Fruit fly (Drosophila melanogaster): ENCODE measurements around the gene ZC3H3.
A peak's percentile ranks its signal among the peaks of the same experiment; 100 is the strongest.

The ZC3H3 gene

dm6 chr3L:8549183-8549890, 39.8 kb upstream of the ZC3H3 start (continued):
- no peak for TF ChIP-seq Opbp (GFP tag; IDR thresholded peaks at IDR 0.05; ENCODE audit: partially characterized antibody)
- peak; percentile 16; the same call in 1 of the 2 replicates for TF ChIP-seq onecut (GFP tag; IDR thresholded peaks at IDR 0.05)
- TF ChIP-seq CG15601 (tag; optimal IDR thresholded peaks at IDR 0.05) = peak; percentile 71
- TF ChIP-seq pnt (GFP tag; optimal IDR thresholded peaks at IDR 0.05) = peak; percentile 41
- TF ChIP-seq Sox100B (GFP tag; optimal IDR thresholded peaks at IDR 0.05) = peak; percentile 51
- TF ChIP-seq lola (GFP tag; optimal IDR thresholded peaks at IDR 0.05) = peak in 1 of 3 experiments; percentile 70
- TF ChIP-seq CG3847 (GFP tag; IDR thresholded peaks at IDR 0.05) = 0 out of 2 replicates have a peak, but pooled peaks have one; percentile 6
- TF ChIP-seq dpn (GFP tag; optimal IDR thresholded peaks at IDR 0.05) = peak; percentile 35 to 57
- peak; percentile 15 for TF ChIP-seq CG10147 (GFP tag; optimal IDR thresholded peaks at IDR 0.05)
- TF ChIP-seq dysf (GFP tag; IDR thresholded peaks at IDR 0.05) = peak; percentile 66; the same call in 2 of the 3 replicates
- TF ChIP-seq Dref (GFP tag; IDR thresholded peaks at IDR 0.05) = no peak
- TF ChIP-seq CG1603 (tag; optimal IDR thresholded peaks at IDR 0.05) = peak; percentile 77
- peak; percentile 32 for TF ChIP-seq Fer3 (tag; optimal IDR thresholded peaks at IDR 0.05)
- peak; percentile 26 for TF ChIP-seq CG15269 (tag; optimal IDR thresholded peaks at IDR 0.05)
- TF ChIP-seq Dad (GFP tag; optimal IDR thresholded peaks at IDR 0.05) = no peak
- peak; percentile 85 for TF ChIP-seq sd (tag; optimal IDR thresholded peaks at IDR 0.05)
- no peak for TF ChIP-seq Gsc (GFP tag; IDR thresholded peaks at IDR 0.05)
- peak; percentile 40 for TF ChIP-seq sisA (GFP tag; IDR thresholded peaks at IDR 0.05)
- peak; percentile 62 for TF ChIP-seq CG15696 (tag; optimal IDR thresholded peaks at IDR 0.05)
- no peak for TF ChIP-seq hkb (optimal IDR thresholded peaks at IDR 0.05)
- peak; percentile 70 for TF ChIP-seq hkb (GFP tag; IDR thresholded peaks at IDR 0.05)
- peak; percentile 14 for TF ChIP-seq CG8281 (tag; optimal IDR thresholded peaks at IDR 0.05)
- TF ChIP-seq lab (GFP tag; optimal IDR thresholded peaks at IDR 0.05) = peak; percentile 61
- TF ChIP-seq CG9797 (GFP tag; optimal IDR thresholded peaks at IDR 0.05) = no peak
- no peak for TF ChIP-seq Aef1 (GFP tag; IDR thresholded peaks at IDR 0.05)
- TF ChIP-seq dmrt11E (tag; optimal IDR thresholded peaks at IDR 0.05) = peak; percentile 62
- TF ChIP-seq BtbVII (GFP tag; optimal IDR thresholded peaks at IDR 0.05) = peak; percentile 3
- TF ChIP-seq CG3407 (GFP tag; optimal IDR thresholded peaks at IDR 0.05) = peak; percentile 53
- TF ChIP-seq CG9609 (GFP tag; optimal IDR thresholded peaks at IDR 0.05) = peak; percentile 40
- TF ChIP-seq ase (GFP tag; IDR thresholded peaks at IDR 0.05) = 0 out of 3 replicates have a peak, but pooled peaks have one; percentile 43
- TF ChIP-seq kni (GFP tag; optimal IDR thresholded peaks at IDR 0.05) = peak; percentile 6
- TF ChIP-seq CG10565 (GFP tag; optimal IDR thresholded peaks at IDR 0.05) = no peak
- TF ChIP-seq CG2116 (GFP tag; optimal IDR thresholded peaks at IDR 0.05) = peak; percentile 38
- no peak for TF ChIP-seq ab (GFP tag; optimal IDR thresholded peaks at IDR 0.05)
- no peak for TF ChIP-seq bbx (GFP tag; IDR thresholded peaks at IDR 0.05; ENCODE audit: partially characterized antibody)
- peak; percentile 20 for TF ChIP-seq abd-A (tag; optimal IDR thresholded peaks at IDR 0.05)
- no peak for TF ChIP-seq sr (GFP tag; IDR thresholded peaks at IDR 0.05)
- TF ChIP-seq CG11093 (GFP tag; IDR thresholded peaks at IDR 0.05) = peak; percentile 31; the same call in 1 of the 3 replicates
- no peak for TF ChIP-seq CG6175 (GFP tag; IDR thresholded peaks at IDR 0.05)
- TF ChIP-seq Vsx1 (GFP tag; optimal IDR thresholded peaks at IDR 0.05) = peak; percentile 67
- TF ChIP-seq Hsf (GFP tag; optimal IDR thresholded peaks at IDR 0.05) = peak; percentile 14
- TF ChIP-seq CG31441 (GFP tag; IDR thresholded peaks at IDR 0.05) = peak; percentile 80
- peak; percentile 61 for TF ChIP-seq kah (GFP tag; optimal IDR thresholded peaks at IDR 0.05)
- no peak for TF ChIP-seq slbo (GFP tag; IDR thresholded peaks at IDR 0.05)
- TF ChIP-seq CG4820 (GFP tag; optimal IDR thresholded peaks at IDR 0.05) = peak; percentile 11
- peak; percentile 50 for TF ChIP-seq nau (GFP tag; optimal IDR thresholded peaks at IDR 0.05)
- TF ChIP-seq PHDP (tag; optimal IDR thresholded peaks at IDR 0.05) = peak; percentile 55
- TF ChIP-seq caup (GFP tag; optimal IDR thresholded peaks at IDR 0.05; ENCODE audit: severe bottlenecking) = peak; percentile 28
